Fruit fly (Drosophila melanogaster) whole organism, embryonic: ENCODE results near the gene CG14961.

Experiments
- Asciz ChIP-seq: fragments of 200-800 bp; sonication (Bioruptor generic); optimal IDR thresholded peaks from 2 replicates; lab custom pipeline; 2017; ENCODE audit warnings: missing biosample characterization, mild to moderate bottlenecking, missing genetic modification characterization, missing genetic modification reagents
- CG10543 ChIP-seq: fragments of 200-800 bp; sonication (Bioruptor generic); optimal IDR thresholded peaks from 3 replicates; lab custom pipeline; 2017; ENCODE audit warnings: missing biosample characterization, mild to moderate bottlenecking, missing genetic modification characterization, moderate library complexity
- CG10959 ChIP-seq: fragments of 200-800 bp; sonication (Bioruptor generic); IDR thresholded peaks from 2 replicates; pipeline ENCODE4 v1.3.6; 2022; ENCODE audit warnings: missing biosample characterization, missing genetic modification characterization
- CG12104 ChIP-seq: fragments of 200-800 bp; sonication (Bioruptor generic); optimal IDR thresholded peaks from 3 replicates; lab custom pipeline; 2016; ENCODE audit warnings: missing biosample characterization, missing genetic modification characterization
- CG12769 ChIP-seq: fragments of 200-800 bp; sonication (Bioruptor generic); optimal IDR thresholded peaks from 2 replicates; lab custom pipeline; 2019; ENCODE audit warnings: missing biosample characterization, mild to moderate bottlenecking, missing genetic modification characterization, moderate library complexity
- CG15601 ChIP-seq: fragments of 200-800 bp; sonication (Bioruptor generic); optimal IDR thresholded peaks from 3 replicates; lab custom pipeline; 2019; ENCODE audit warnings: missing biosample characterization, mild to moderate bottlenecking, missing genetic modification characterization, moderate library complexity
- CG15696 ChIP-seq: fragments of 200-800 bp; sonication (Bioruptor generic); optimal IDR thresholded peaks from 2 replicates; lab custom pipeline; 2019; ENCODE audit warnings: missing biosample characterization, mild to moderate bottlenecking, missing genetic modification characterization, moderate library complexity
- CG18619 ChIP-seq: fragments of 200-800 bp; sonication (Bioruptor generic); optimal IDR thresholded peaks from 3 replicates; lab custom pipeline; 2017; ENCODE audit warnings: missing biosample characterization, mild to moderate bottlenecking, missing genetic modification characterization
- CG30020 ChIP-seq: fragments of 200-800 bp; optimal IDR thresholded peaks from 2 replicates; lab custom pipeline; 2019; ENCODE audit warnings: missing biosample characterization, mild to moderate bottlenecking, missing genetic modification characterization, moderate library complexity
- CG31441 ChIP-seq: fragments of 200-800 bp; sonication (Bioruptor generic); IDR thresholded peaks from 2 replicates; pipeline ENCODE4 v1.3.6; 2022; ENCODE audit warnings: missing biosample characterization, missing genetic modification characterization
- CG3726 ChIP-seq: fragments of 200-800 bp; sonication (Bioruptor generic); IDR thresholded peaks from 3 replicates; pipeline ENCODE4, ENCODE4 v1.3.6; 2022; ENCODE audit warnings: missing biosample characterization, missing genetic modification characterization
- CG3838 ChIP-seq: fragments of 200-800 bp; sonication (Bioruptor generic); optimal IDR thresholded peaks from 3 replicates; lab custom pipeline; 2016; ENCODE audit warnings: missing biosample characterization, missing genetic modification characterization
- CG4360 ChIP-seq: fragments of 200-800 bp; sonication (Bioruptor generic); IDR thresholded peaks from 2 replicates; pipeline ENCODE4 v1.3.6; 2022; ENCODE audit warnings: missing biosample characterization, missing genetic modification characterization
- CG43689 ChIP-seq: fragments of 200-800 bp; sonication (Bioruptor generic); IDR thresholded peaks from 2 replicates; pipeline ENCODE4 v1.3.6; 2022; ENCODE audit warnings: missing biosample characterization, missing genetic modification characterization
- CG6254 ChIP-seq: fragments of 200-800 bp; sonication (Bioruptor generic); optimal IDR thresholded peaks from 3 replicates; lab custom pipeline; 2017; ENCODE audit warnings: mild to moderate bottlenecking, missing biosample characterization, missing genetic modification reagents, missing genetic modification characterization
- CG6272 ChIP-seq: fragments of 200-800 bp; sonication (Bioruptor generic); IDR thresholded peaks from 2 replicates; pipeline ENCODE4 v1.3.6; 2022; ENCODE audit warnings: missing biosample characterization, missing genetic modification characterization
- CG7271 ChIP-seq: fragments of 200-800 bp; sonication (Bioruptor generic); optimal IDR thresholded peaks from 2 replicates; lab custom pipeline; 2018; ENCODE audit warnings: missing biosample characterization, mild to moderate bottlenecking, missing genetic modification characterization, moderate library complexity
- CG7372 ChIP-seq: fragments of 200-800 bp; sonication (Bioruptor generic); IDR thresholded peaks from 2 replicates; pipeline ENCODE4 v1.3.6; 2022; ENCODE audit warnings: missing biosample characterization, missing genetic modification characterization
- CG8290 ChIP-seq, 3 experiments: fragments of 200-800 bp; sonication (Bioruptor generic); optimal IDR thresholded peaks; 2 replicates each; lab custom pipeline; 2016 to 2019; ENCODE audit warnings: missing biosample characterization in 3 of 3, missing genetic modification characterization in 3 of 3, mild to moderate bottlenecking in 2 of 3, moderate library complexity in 1 of 3
- CG9609 ChIP-seq: fragments of 200-800 bp; sonication (Bioruptor generic); optimal IDR thresholded peaks from 3 replicates; lab custom pipeline; 2016; ENCODE audit warnings: missing biosample characterization, missing genetic modification characterization
- CG9727 ChIP-seq: fragments of 200-800 bp; sonication (Bioruptor generic); optimal IDR thresholded peaks from 3 replicates; lab custom pipeline; 2017; ENCODE audit warnings: missing biosample characterization, mild to moderate bottlenecking, missing genetic modification characterization
- CG9876 ChIP-seq: fragments of 200-800 bp; sonication (Bioruptor generic); optimal IDR thresholded peaks from 2 replicates; lab custom pipeline; 2016; ENCODE audit warnings: missing biosample characterization, missing genetic modification characterization
- CG9932 ChIP-seq: fragments of 200-800 bp; sonication (Bioruptor generic); IDR thresholded peaks from 2 replicates; pipeline ENCODE4 v1.3.6; 2022; ENCODE audit warnings: missing biosample characterization, missing genetic modification characterization
- CkIIα-i1 ChIP-seq: fragments of 200-800 bp; sonication (Bioruptor generic); IDR thresholded peaks from 2 replicates; pipeline ENCODE4 v1.3.6; 2022; ENCODE audit warnings: missing biosample characterization, missing genetic modification characterization
- E2f1 ChIP-seq: fragments of 200-800 bp; sonication (Bioruptor generic); IDR thresholded peaks from 2 replicates; pipeline ENCODE4 v1.3.6; 2022; ENCODE audit warnings: missing biosample characterization, missing genetic modification characterization
- Gsc ChIP-seq: fragments of 200-800 bp; sonication (Bioruptor generic); IDR thresholded peaks from 2 replicates; pipeline ENCODE4 v1.3.6; 2022; ENCODE audit warnings: missing biosample characterization, missing genetic modification characterization
- HHEX ChIP-seq: fragments of 200-800 bp; sonication (Bioruptor generic); optimal IDR thresholded peaks from 3 replicates; lab custom pipeline; 2017; ENCODE audit warnings: missing biosample characterization, mild to moderate bottlenecking, missing genetic modification characterization, missing genetic modification reagents
- Hmr ChIP-seq: fragments of 200-800 bp; sonication (Bioruptor generic); optimal IDR thresholded peaks from 3 replicates; lab custom pipeline; 2017; ENCODE audit warnings: mild to moderate bottlenecking, missing biosample characterization, missing genetic modification reagents, missing genetic modification characterization
- Hr51 ChIP-seq, 2 experiments: fragments of 200-800 bp; sonication (Bioruptor generic); optimal IDR thresholded peaks; 2 replicates in 1 of 2; 3 replicates in 1 of 2; lab custom pipeline; 2016 to 2018; ENCODE audit warnings: missing biosample characterization in 2 of 2, missing genetic modification characterization in 2 of 2, mild to moderate bottlenecking in 1 of 2, moderate library complexity in 1 of 2
- Hsf ChIP-seq: fragments of 200-800 bp; sonication (Bioruptor generic); optimal IDR thresholded peaks from 3 replicates; lab custom pipeline; 2016; ENCODE audit warnings: missing biosample characterization, missing genetic modification characterization
- Opbp ChIP-seq: fragments of 200-800 bp; sonication (Bioruptor generic); IDR thresholded peaks from 3 replicates; pipeline ENCODE4 v1.3.6; 2022; ENCODE audit warnings: missing biosample characterization, missing genetic modification characterization; ENCODE audit not compliant: partially characterized antibody
- abd-A ChIP-seq: fragments of 200-800 bp; sonication (Bioruptor generic); optimal IDR thresholded peaks from 3 replicates; lab custom pipeline; 2019; ENCODE audit warnings: missing biosample characterization, mild to moderate bottlenecking, missing genetic modification characterization, moderate library complexity
- bbx ChIP-seq: fragments of 200-800 bp; sonication (Bioruptor generic); IDR thresholded peaks from 2 replicates; pipeline ENCODE4 v1.3.6; 2022; ENCODE audit warnings: missing biosample characterization, missing genetic modification characterization; ENCODE audit not compliant: partially characterized antibody
- cad ChIP-seq: fragments of >200 bp; optimal IDR thresholded peaks from 2 replicates; lab custom pipeline; 2017; ENCODE audit warnings: missing biosample characterization, missing genetic modification characterization
- cg ChIP-seq: fragments of 200-800 bp; sonication (Bioruptor generic); optimal IDR thresholded peaks from 3 replicates; lab custom pipeline; 2019; ENCODE audit warnings: missing biosample characterization, mild to moderate bottlenecking, missing genetic modification characterization, moderate library complexity
- danr ChIP-seq: fragments of 200-800 bp; sonication (Bioruptor generic); IDR thresholded peaks from 2 replicates; pipeline ENCODE4 v1.3.6; 2022; ENCODE audit warnings: missing biosample characterization, missing genetic modification characterization
- fd102C ChIP-seq: fragments of 200-800 bp; sonication (Bioruptor generic); optimal IDR thresholded peaks from 2 replicates; lab custom pipeline; 2018; ENCODE audit warnings: missing biosample characterization, mild to moderate bottlenecking, missing genetic modification characterization, moderate library complexity
- jumu ChIP-seq: fragments of 200-800 bp; sonication (Bioruptor generic); optimal IDR thresholded peaks from 3 replicates; lab custom pipeline; 2016; ENCODE audit warnings: missing biosample characterization, missing genetic modification characterization
- mirr ChIP-seq: fragments of 200-800 bp; sonication (Bioruptor generic); optimal IDR thresholded peaks from 3 replicates; lab custom pipeline; 2018; ENCODE audit warnings: missing biosample characterization, mild to moderate bottlenecking, missing genetic modification characterization
- mld ChIP-seq: fragments of 200-800 bp; sonication (Bioruptor generic); IDR thresholded peaks from 3 replicates; pipeline ENCODE4 v1.3.6; 2022; ENCODE audit warnings: missing biosample characterization, missing genetic modification characterization; ENCODE audit not compliant: partially characterized antibody
- pan ChIP-seq, 4 experiments: fragments of >200 bp in 3 of 4; fragments of 200-800 bp in 1 of 4; sonication (Bioruptor generic) in 1 of 4; optimal IDR thresholded peaks in 3 of 4; IDR thresholded peaks in 1 of 4; 2 replicates each; pipeline versions ENCODE4 v1.3.6 to Lab custom; 2017 to 2022; ENCODE audit warnings: missing biosample characterization in 2 of 4, missing genetic modification characterization in 2 of 4, mixed read lengths in 1 of 4
- scrt ChIP-seq: fragments of 200-800 bp; sonication (Bioruptor generic); optimal IDR thresholded peaks from 2 replicates; lab custom pipeline; 2018; ENCODE audit warnings: missing biosample characterization, mild to moderate bottlenecking, missing genetic modification characterization, moderate library complexity
- sens ChIP-seq: fragments of 200-800 bp; sonication (Bioruptor generic); peaks from one replicate; lab custom pipeline; 2016; ENCODE audit warnings: missing biosample characterization, missing genetic modification characterization
- sima ChIP-seq: fragments of 200-800 bp; sonication (Bioruptor generic); optimal IDR thresholded peaks from 2 replicates; lab custom pipeline; 2016; ENCODE audit warnings: missing biosample characterization, missing genetic modification characterization
- tap ChIP-seq: fragments of 200-800 bp; optimal IDR thresholded peaks from 3 replicates; lab custom pipeline; 2019; ENCODE audit warnings: missing biosample characterization, mild to moderate bottlenecking, missing genetic modification characterization, moderate library complexity
- twi ChIP-seq: fragments of 200-800 bp; optimal IDR thresholded peaks from 2 replicates; lab custom pipeline; 2019; ENCODE audit warnings: missing biosample characterization, mild to moderate bottlenecking, missing genetic modification characterization, moderate library complexity
- tx ChIP-seq: fragments of 200-800 bp; sonication (Bioruptor generic); optimal IDR thresholded peaks from 2 replicates; lab custom pipeline; 2016; ENCODE audit warnings: missing biosample characterization, missing genetic modification characterization
- unc-4 ChIP-seq: fragments of 200-800 bp; sonication (Bioruptor generic); IDR thresholded peaks from 2 replicates; pipeline ENCODE4 v1.3.6; 2022; ENCODE audit warnings: missing biosample characterization, missing genetic modification characterization; ENCODE audit not compliant: partially characterized antibody
- wor ChIP-seq: fragments of 200-800 bp; sonication (Bioruptor generic); IDR thresholded peaks from 2 replicates; pipeline ENCODE4 v1.3.6; 2022; ENCODE audit warnings: missing biosample characterization, missing genetic modification characterization

Gene CG14961

dm6 chr3L:3303087-3303526 is 26.8 kb upstream of the CG14961 start, which contains the start of gene CG14968 (continued):
- TF ChIP-seq bbx (GFP tag; lab: Robert Waterston, UW) (no peak), unc-4 (GFP tag; lab: Robert Waterston, UW) (no peak), Gsc (GFP tag; lab: Robert Waterston, UW) (peak; percentile 68), Hsf (GFP tag; lab: Kevin White, UChicago) (peak; percentile 90), CG43689 (peak; percentile 94), tap (tag; lab: Kevin White, UChicago) (peak; percentile 91), Opbp (GFP tag; lab: Robert Waterston, UW) (no peak), E2f1 (GFP tag; lab: Robert Waterston, UW) (peak; percentile 95), CG7372 (peak; percentile 94), wor (peak; percentile 87), CG15601 (tag; lab: Kevin White, UChicago) (peak; percentile 89), Hr51 (GFP tag; optimal IDR thresholded peaks at IDR 0.05; lab: Kevin White, UChicago) (peak; percentile 61 to 97), CG6254 (peak; percentile 81), CG3726 (GFP tag; lab: Robert Waterston, UW) (peak; percentile 87), CG4360 (GFP tag; lab: Robert Waterston, UW) (peak; percentile 67), scrt (peak; percentile 90), sens (GFP tag; lab: Kevin White, UChicago) (peak; percentile 97), danr (GFP tag; lab: Robert Waterston, UW) (peak; percentile 81), CG30020 (tag; lab: Kevin White, UChicago) (peak; percentile 49), abd-A (no peak), CG3838 (GFP tag; lab: Kevin White, UChicago) (peak; percentile 66), HHEX (peak; percentile 94), twi (peak; percentile 78), fd102C (GFP tag; lab: Kevin White, UChicago) (no peak), Hmr (GFP tag; lab: Kevin White, UChicago) (peak; percentile 92), Asciz (GFP tag; lab: Kevin White, UChicago) (peak; percentile 88), CG9932 (GFP tag; lab: Robert Waterston, UW) (peak; percentile 98), pan (optimal IDR thresholded peaks at IDR 0.05; lab: Kevin White, UChicago) (no peak), pan (GFP tag; optimal IDR thresholded peaks at IDR 0.05 in 1 of 2, IDR thresholded peaks at IDR 0.05 in 1 of 2) (peak in 1 of 2 experiments; percentile 98), cad (GFP tag; lab: Kevin White, UChicago) (no peak), CG12104 (peak; percentile 95), mirr (GFP tag; lab: Kevin White, UChicago) (peak; percentile 9), sima (GFP tag; lab: Kevin White, UChicago) (peak; percentile 69), mld (no peak), CG12769 (tag; lab: Kevin White, UChicago) (no peak), CkIIα-i1 (GFP tag; lab: Robert Waterston, UW) (peak; percentile 77), CG10959 (GFP tag; lab: Robert Waterston, UW) (peak; percentile 78), CG9876 (GFP tag; lab: Kevin White, UChicago) (no peak), CG8290 (GFP tag; optimal IDR thresholded peaks at IDR 0.05; lab: Kevin White, UChicago) (peak; percentile 74), CG8290 (tag; optimal IDR thresholded peaks at IDR 0.05; lab: Kevin White, UChicago) (peak in 1 of 2 experiments; percentile 77), CG7271 (peak; percentile 75), CG9727 (peak; percentile 85), CG6272 (peak; percentile 91), tx (GFP tag; lab: Kevin White, UChicago) (peak; percentile 48), CG31441 (GFP tag; lab: Robert Waterston, UW) (peak; percentile 93), CG18619 (GFP tag; lab: Kevin White, UChicago) (peak; percentile 91), CG9609 (GFP tag; lab: Kevin White, UChicago) (peak; percentile 43), CG15696 (tag; lab: Kevin White, UChicago) (peak; percentile 71), jumu (peak; percentile 66), CG10543 (peak; percentile 75), cg (GFP tag; lab: Kevin White, UChicago) (no peak)
